Worm (Caenorhabditis elegans) whole organism, late embryonic: ENCODE measurements around the gene C35D10.10.

ENCODE experiments used
- C08G9.2 ChIP-seq: sonication (generic microtip); optimal IDR thresholded peaks from 2 replicates; lab custom pipeline; 2016; ENCODE audit warnings: mild to moderate bottlenecking, missing genetic modification characterization, moderate library complexity, missing compliant biosample characterization
- C38D4.7 ChIP-seq: fragments of 200-800 bp; sonication (Bioruptor generic); optimal IDR thresholded peaks from 2 replicates; lab custom pipeline; 2018; ENCODE audit warnings: mild to moderate bottlenecking, missing genetic modification characterization, moderate library complexity, missing compliant biosample characterization
- Y22D7AL.16 ChIP-seq: sonication (generic microtip); optimal IDR thresholded peaks from 2 replicates; lab custom pipeline; 2016; ENCODE audit warnings: missing genetic modification characterization, missing compliant biosample characterization
- ceh-18 ChIP-seq: sonication (generic microtip); optimal IDR thresholded peaks from 2 replicates; lab custom pipeline; 2016; ENCODE audit warnings: missing genetic modification characterization, missing compliant biosample characterization
- ceh-2 ChIP-seq: sonication (generic microtip); optimal IDR thresholded peaks from 2 replicates; lab custom pipeline; 2016; ENCODE audit warnings: missing genotype, missing genetic modification characterization, missing compliant biosample characterization
- ceh-22 ChIP-seq: sonication (generic microtip); optimal IDR thresholded peaks from 2 replicates; lab custom pipeline; 2017; ENCODE audit warnings: missing biosample characterization, missing genetic modification characterization
- ceh-24 ChIP-seq: sonication (generic microtip); optimal IDR thresholded peaks from 2 replicates; lab custom pipeline; 2016; ENCODE audit warnings: mild to moderate bottlenecking, missing genetic modification characterization, missing compliant biosample characterization
- ceh-34 ChIP-seq: sonication (generic microtip); optimal IDR thresholded peaks from 2 replicates; lab custom pipeline; 2016; ENCODE audit warnings: mild to moderate bottlenecking, missing genetic modification characterization, missing compliant biosample characterization
- ceh-48 ChIP-seq: sonication (generic microtip); optimal IDR thresholded peaks from 2 replicates; lab custom pipeline; 2016; ENCODE audit warnings: missing genetic modification characterization, inconsistent platforms, missing compliant biosample characterization
- ceh-9 ChIP-seq: sonication (generic microtip); optimal IDR thresholded peaks from 2 replicates; lab custom pipeline; 2016; ENCODE audit warnings: mild to moderate bottlenecking, missing genetic modification characterization, inconsistent platforms, missing compliant biosample characterization
- che-1 ChIP-seq: sonication (generic microtip); optimal IDR thresholded peaks from 2 replicates; lab custom pipeline; 2016; ENCODE audit warnings: mild to moderate bottlenecking, missing genetic modification characterization, missing compliant biosample characterization
- dmd-4 ChIP-seq: sonication (generic microtip); optimal IDR thresholded peaks from 2 replicates; lab custom pipeline; 2016; ENCODE audit warnings: borderline replicate concordance, missing genetic modification characterization, missing compliant biosample characterization
- dve-1 ChIP-seq: sonication (generic microtip); optimal IDR thresholded peaks from 2 replicates; lab custom pipeline; 2017; ENCODE audit warnings: antibody characterized with exemption, mild to moderate bottlenecking, missing genetic modification characterization, missing compliant biosample characterization
- elt-4 ChIP-seq: sonication (generic microtip); optimal IDR thresholded peaks from 2 replicates; lab custom pipeline; 2016; ENCODE audit warnings: missing genetic modification characterization, missing compliant biosample characterization
- ets-4 ChIP-seq: sonication (generic microtip); optimal IDR thresholded peaks from 2 replicates; lab custom pipeline; 2016; ENCODE audit warnings: missing genetic modification characterization, missing compliant biosample characterization
- eyg-1 ChIP-seq: sonication (generic microtip); optimal IDR thresholded peaks from 2 replicates; lab custom pipeline; 2016; ENCODE audit warnings: missing genotype, missing genetic modification characterization, missing compliant biosample characterization
- fkh-10 ChIP-seq: fragments of 150-350 bp; optimal IDR thresholded peaks from 2 replicates; lab custom pipeline; 2014; ENCODE audit warnings: missing biosample characterization, missing genetic modification reagents, missing genetic modification characterization
- gmeb-2 ChIP-seq: sonication (generic microtip); optimal IDR thresholded peaks from 2 replicates; lab custom pipeline; 2016; ENCODE audit warnings: missing genetic modification characterization, inconsistent platforms, missing compliant biosample characterization
- hlh-13 ChIP-seq: fragments of 200-800 bp; sonication (Bioruptor generic); optimal IDR thresholded peaks from 2 replicates; lab custom pipeline; 2018; ENCODE audit warnings: mild to moderate bottlenecking, missing genetic modification characterization, missing compliant biosample characterization
- hlh-15 ChIP-seq: sonication (generic microtip); optimal IDR thresholded peaks from 2 replicates; lab custom pipeline; 2016; ENCODE audit warnings: missing genetic modification characterization, missing compliant biosample characterization
- hlh-6 ChIP-seq: sonication (generic microtip); optimal IDR thresholded peaks from 2 replicates; lab custom pipeline; 2016; ENCODE audit warnings: missing genotype, missing genetic modification characterization, missing compliant biosample characterization
- hlh-8 ChIP-seq: sonication (generic microtip); optimal IDR thresholded peaks from 2 replicates; lab custom pipeline; 2016; ENCODE audit warnings: missing genotype, missing genetic modification characterization, missing compliant biosample characterization
- lim-6 ChIP-seq: sonication (generic microtip); optimal IDR thresholded peaks from 2 replicates; lab custom pipeline; 2016; ENCODE audit warnings: missing genetic modification characterization, missing compliant biosample characterization
- madf-2 ChIP-seq: sonication (generic microtip); optimal IDR thresholded peaks from 2 replicates; lab custom pipeline; 2017; ENCODE audit warnings: missing genetic modification characterization, missing compliant biosample characterization
- mec-3 ChIP-seq: sonication (generic microtip); optimal IDR thresholded peaks from 2 replicates; lab custom pipeline; 2016; ENCODE audit warnings: borderline replicate concordance, missing genetic modification characterization, missing compliant biosample characterization
- nfya-1 ChIP-seq: sonication (generic microtip); optimal IDR thresholded peaks from 2 replicates; lab custom pipeline; 2017; ENCODE audit warnings: missing genetic modification characterization, mild to moderate bottlenecking, missing compliant biosample characterization, antibody characterized with exemption, moderate library complexity
- npax-4 ChIP-seq: sonication (generic microtip); optimal IDR thresholded peaks from 2 replicates; lab custom pipeline; 2016; ENCODE audit warnings: missing genetic modification characterization, missing compliant biosample characterization
- odd-2 ChIP-seq: sonication (generic microtip); optimal IDR thresholded peaks from 2 replicates; lab custom pipeline; 2017; ENCODE audit warnings: antibody characterized with exemption, mild to moderate bottlenecking, missing genetic modification characterization, missing compliant biosample characterization
- pag-3 ChIP-seq: sonication (generic microtip); optimal IDR thresholded peaks from 2 replicates; lab custom pipeline; 2016; ENCODE audit warnings: missing compliant biosample characterization, missing genetic modification characterization, borderline replicate concordance
- pax-1 ChIP-seq: fragments of 150-350 bp; optimal IDR thresholded peaks from 2 replicates; lab custom pipeline; 2014; ENCODE audit warnings: missing biosample characterization, missing genetic modification characterization
- pha-4 ChIP-seq: fragments of 150-350 bp; optimal IDR thresholded peaks from 2 replicates; lab custom pipeline; 2018; ENCODE audit warnings: missing biosample characterization, missing genetic modification reagents, missing genetic modification characterization
- pqm-1 ChIP-seq: sonication (generic microtip); optimal IDR thresholded peaks from 2 replicates; lab custom pipeline; 2016; ENCODE audit warnings: missing genetic modification characterization, missing compliant biosample characterization
- ref-2 ChIP-seq: sonication (generic microtip); optimal IDR thresholded peaks from 2 replicates; lab custom pipeline; 2016; ENCODE audit warnings: missing genetic modification characterization, missing compliant biosample characterization
- syd-9 ChIP-seq: sonication (generic microtip); optimal IDR thresholded peaks from 2 replicates; lab custom pipeline; 2016; ENCODE audit warnings: mild to moderate bottlenecking, missing genetic modification characterization, moderate library complexity, missing compliant biosample characterization
- tbx-7 ChIP-seq: sonication (generic microtip); optimal IDR thresholded peaks from 2 replicates; lab custom pipeline; 2016; ENCODE audit warnings: missing genotype, missing genetic modification characterization, missing compliant biosample characterization
- unc-3 ChIP-seq, 2 experiments: fragments of 200-800 bp in 1 of 2; sonication (Bioruptor generic) in 1 of 2; sonication (generic microtip) in 1 of 2; conservative IDR thresholded peaks in 1 of 2; optimal IDR thresholded peaks in 1 of 2; 2 replicates each; pipeline versions ENCODE4 v1.3.6 to Lab custom; 2016 to 2022; ENCODE audit warnings: missing compliant biosample characterization in 2 of 2, missing genetic modification characterization in 2 of 2, missing genetic modification reagents in 1 of 2
- unc-42 ChIP-seq: sonication (generic microtip); optimal IDR thresholded peaks from 2 replicates; lab custom pipeline; 2016; ENCODE audit warnings: missing genotype, missing genetic modification characterization, missing compliant biosample characterization
- unc-55 ChIP-seq: sonication (generic microtip); optimal IDR thresholded peaks from 2 replicates; lab custom pipeline; 2017; ENCODE audit warnings: missing biosample characterization, missing genetic modification reagents, missing genetic modification characterization
- zip-5 ChIP-seq: sonication (generic microtip); optimal IDR thresholded peaks from 2 replicates; lab custom pipeline; 2016; ENCODE audit warnings: missing genetic modification characterization, missing compliant biosample characterization
- ztf-16 ChIP-seq: sonication (generic microtip); optimal IDR thresholded peaks from 2 replicates; lab custom pipeline; 2017; ENCODE audit warnings: missing genetic modification characterization, missing compliant biosample characterization

The C35D10.10 gene

DNA sequence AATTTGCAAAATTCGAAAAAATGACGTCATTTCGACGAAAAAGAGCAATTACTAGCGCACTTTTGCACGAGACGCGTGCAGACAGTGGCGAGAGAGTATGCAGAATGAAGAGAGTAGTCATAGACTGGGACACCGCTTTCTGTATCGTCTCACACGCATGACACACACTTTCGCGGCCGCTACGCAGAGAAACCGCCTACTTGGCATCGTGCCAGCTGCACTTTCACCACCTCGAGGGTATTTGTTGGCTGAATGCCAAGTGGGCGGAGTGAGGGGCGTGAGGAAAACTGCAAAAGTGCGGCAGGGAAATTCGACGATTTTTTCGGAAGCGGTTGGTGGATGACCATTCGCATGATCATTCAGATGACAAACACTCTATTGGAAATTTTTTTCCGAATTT, 38.1 kb upstream of the C35D10.10 start (continued):
- TF ChIP-seq pax-1 (tag; lab: Kevin White, UChicago) (peak; percentile 45), pag-3 (no peak), ceh-22 (tag; lab: Kevin White, UChicago) (peak; percentile 41), odd-2 (no peak), nfya-1 (tag; lab: Kevin White, UChicago) (peak; percentile 97), Y22D7AL.16 (no peak), lim-6 (tag; lab: Kevin White, UChicago) (peak; percentile 79), ref-2 (tag; lab: Kevin White, UChicago) (peak; percentile 96), hlh-8 (tag; lab: Kevin White, UChicago) (peak; percentile 40), ceh-2 (tag; lab: Kevin White, UChicago) (peak; percentile 70), hlh-15 (tag; lab: Kevin White, UChicago) (no peak), tbx-7 (tag; lab: Kevin White, UChicago) (peak; percentile 52), gmeb-2 (tag; lab: Kevin White, UChicago) (peak; percentile 10), hlh-13 (GFP tag; lab: Kevin White, UChicago) (no peak), fkh-10 (GFP tag; lab: Kevin White, UChicago) (peak; percentile 72), dmd-4 (tag; lab: Kevin White, UChicago) (peak; percentile 85), zip-5 (no peak), eyg-1 (tag; lab: Kevin White, UChicago) (peak; percentile 25), elt-4 (tag; lab: Kevin White, UChicago) (no peak), ceh-24 (tag; lab: Kevin White, UChicago) (no peak), pqm-1 (tag; lab: Kevin White, UChicago) (peak; percentile 77), ceh-18 (peak; percentile 99), ets-4 (peak; percentile 99), mec-3 (tag; lab: Kevin White, UChicago) (no peak), ceh-34 (tag; lab: Kevin White, UChicago) (peak; percentile 95), npax-4 (no peak), C38D4.7 (GFP tag; lab: Kevin White, UChicago) (no peak), C08G9.2 (tag; lab: Kevin White, UChicago) (peak; percentile 60), pha-4 (tag; lab: Kevin White, UChicago) (no peak), ztf-16 (peak; percentile 15), madf-2 (peak; percentile 63), unc-55 (GFP tag; lab: Kevin White, UChicago) (peak; percentile 94), dve-1 (tag; lab: Kevin White, UChicago) (peak; percentile 93)

DNA sequence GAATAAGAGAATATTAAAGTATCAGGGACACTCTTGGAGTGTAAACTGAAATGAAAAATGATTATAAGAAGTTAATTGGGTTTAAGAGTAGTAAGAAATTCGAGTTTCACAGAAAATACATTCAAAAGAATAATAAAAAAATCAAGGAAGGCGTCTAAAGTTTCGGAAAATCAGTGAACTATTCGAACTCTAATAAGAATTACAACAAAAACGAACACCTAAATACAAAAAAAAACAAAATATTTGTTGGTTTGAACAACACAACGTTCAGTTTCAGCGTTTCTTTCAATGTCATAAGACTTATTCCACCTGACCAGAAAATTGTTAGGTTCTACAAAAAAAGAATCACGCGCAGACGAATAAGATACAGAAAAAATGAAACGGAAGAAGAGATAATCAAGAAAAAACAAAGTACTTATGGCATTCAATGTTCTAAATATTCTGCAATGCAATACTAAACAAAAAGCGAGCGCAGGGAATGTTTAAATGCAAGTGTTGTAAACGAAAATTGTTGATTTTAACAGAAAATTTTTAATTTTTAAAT, 37.5 kb upstream of the C35D10.10 start, which contains the start of gene nhl-2:
Gene nhl-2 (minus strand): TSS at position 51 of the 544 bp plus-strand sequence.
- no peak for TF ChIP-seq zip-5
- no peak for TF ChIP-seq unc-42 (tag; lab: Kevin White, UChicago)
- no peak for TF ChIP-seq hlh-6 (tag; lab: Kevin White, UChicago)
- no peak for TF ChIP-seq ceh-48
- no peak for TF ChIP-seq syd-9
- TF ChIP-seq hlh-8 (tag; lab: Kevin White, UChicago), result no peak
- TF ChIP-seq ceh-2 (tag; lab: Kevin White, UChicago), result no peak
- no peak for TF ChIP-seq Y22D7AL.16
- TF ChIP-seq che-1, result no peak
- TF ChIP-seq ceh-22 (tag; lab: Kevin White, UChicago), result no peak
- no peak for TF ChIP-seq ceh-9 (tag; lab: Kevin White, UChicago)
- TF ChIP-seq ztf-16, result no peak
- no peak for TF ChIP-seq unc-3 (GFP tag; conservative IDR thresholded peaks at IDR 0.05; lab: Robert Waterston, UW)
- TF ChIP-seq unc-3 (tag; optimal IDR thresholded peaks at IDR 0.05; lab: Kevin White, UChicago), result no peak
- TF ChIP-seq, all 69 proteins: peak for 0
